Fruit fly (Drosophila melanogaster): Measurements from ENCODE around the gene CG17271.

CG17271 gene

DNA sequence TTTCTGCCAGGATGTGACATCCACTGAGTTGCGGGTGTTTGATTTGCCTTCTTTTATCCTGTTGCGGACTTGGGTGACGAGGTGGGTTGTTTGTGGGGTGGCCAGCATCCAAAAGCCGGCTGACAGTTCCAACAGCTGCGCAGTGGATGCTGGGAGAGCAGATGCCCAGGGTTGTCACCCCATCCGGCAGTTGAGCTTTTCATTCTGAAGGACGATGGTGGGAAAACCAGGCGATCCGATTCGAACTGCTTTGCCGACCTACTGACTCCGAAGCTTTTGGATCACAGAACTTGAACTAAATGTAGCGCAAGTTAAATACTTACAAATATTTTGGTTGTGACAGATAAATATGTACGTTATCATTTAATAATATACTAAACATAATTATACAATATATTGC is 44.6 kb upstream of the CG17271 start, which contains the start of gene KaiR1D:
Gene KaiR1D (minus strand): TSS at position 28 of the 400 bp plus-strand sequence.
- TF ChIP-seq sage (GFP tag; optimal IDR thresholded peaks at IDR 0.05) (no peak), Myc (optimal IDR thresholded peaks at IDR 0.05) (no peak), usp (GFP tag; optimal IDR thresholded peaks at IDR 0.05) (no peak), woc (GFP tag; optimal IDR thresholded peaks at IDR 0.05) (no peak), dmrt93B (GFP tag; optimal IDR thresholded peaks at IDR 0.05) (no peak), Hr83 (GFP tag; optimal IDR thresholded peaks at IDR 0.05; ENCODE audit: poor library complexity, severe bottlenecking) (no peak), foxo (GFP tag; optimal IDR thresholded peaks at IDR 0.05) (no peak), Abd-B (GFP tag; optimal IDR thresholded peaks at IDR 0.05) (no peak), h (GFP tag; optimal IDR thresholded peaks at IDR 0.05) (no peak), sv (GFP tag; optimal IDR thresholded peaks at IDR 0.05) (no peak), tai (GFP tag; optimal IDR thresholded peaks at IDR 0.05) (no peak), N (GFP tag; optimal IDR thresholded peaks at IDR 0.05) (no peak), Sp1 (GFP tag; optimal IDR thresholded peaks at IDR 0.05) (no peak)

DNA sequence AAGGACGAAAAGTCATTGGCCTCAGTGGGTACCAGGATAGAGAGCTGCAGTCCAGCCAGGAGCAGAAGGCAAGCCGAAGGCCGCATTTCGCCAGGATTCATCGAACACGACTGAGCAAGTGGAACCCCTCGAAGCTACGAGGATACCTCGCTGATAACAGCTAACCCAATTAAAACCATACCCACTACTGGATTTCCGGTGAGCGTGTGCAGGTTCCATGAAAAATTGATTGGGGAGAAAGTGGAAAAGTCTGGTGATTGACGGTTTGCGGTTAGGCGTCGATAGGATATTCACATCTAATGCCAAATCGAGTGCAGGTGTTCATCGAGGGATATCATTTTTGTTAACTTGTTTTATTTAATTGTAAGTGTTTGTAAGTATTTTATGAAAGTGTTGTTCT is 38.2 kb upstream of the CG17271 start, which contains the start of gene Ir93a:
Gene Ir93a (minus strand): TSS at position 101 of the 400 bp plus-strand sequence.
- no peak for TF ChIP-seq br (GFP tag; optimal IDR thresholded peaks at IDR 0.05)
- no peak for TF ChIP-seq woc (GFP tag; optimal IDR thresholded peaks at IDR 0.05)
- no peak for TF ChIP-seq pan (optimal IDR thresholded peaks at IDR 0.05)
- no peak for TF ChIP-seq HLH106 (tag; optimal IDR thresholded peaks at IDR 0.05)
- TF ChIP-seq Sp1 (GFP tag; optimal IDR thresholded peaks at IDR 0.05) = no peak
- no peak for TF ChIP-seq Rel (GFP tag; optimal IDR thresholded peaks at IDR 0.05)
- TF ChIP-seq Rel (tag; optimal IDR thresholded peaks at IDR 0.05) = no peak
- no peak for TF ChIP-seq Hr78 (GFP tag; optimal IDR thresholded peaks at IDR 0.05)
- no peak for TF ChIP-seq CG32264 (GFP tag; optimal IDR thresholded peaks at IDR 0.05)
- no peak for TF ChIP-seq Dif (GFP tag; optimal IDR thresholded peaks at IDR 0.05; ENCODE audit: partially characterized antibody)
- TF ChIP-seq CG9705 (GFP tag; optimal IDR thresholded peaks at IDR 0.05) = no peak
- no peak for TF ChIP-seq OdsH (GFP tag; optimal IDR thresholded peaks at IDR 0.05)
- TF ChIP-seq ey (GFP tag; optimal IDR thresholded peaks at IDR 0.05) = no peak
- no peak for TF ChIP-seq fru (GFP tag; optimal IDR thresholded peaks at IDR 0.05)
- TF ChIP-seq jim (GFP tag; optimal IDR thresholded peaks at IDR 0.05) = no peak

DNA sequence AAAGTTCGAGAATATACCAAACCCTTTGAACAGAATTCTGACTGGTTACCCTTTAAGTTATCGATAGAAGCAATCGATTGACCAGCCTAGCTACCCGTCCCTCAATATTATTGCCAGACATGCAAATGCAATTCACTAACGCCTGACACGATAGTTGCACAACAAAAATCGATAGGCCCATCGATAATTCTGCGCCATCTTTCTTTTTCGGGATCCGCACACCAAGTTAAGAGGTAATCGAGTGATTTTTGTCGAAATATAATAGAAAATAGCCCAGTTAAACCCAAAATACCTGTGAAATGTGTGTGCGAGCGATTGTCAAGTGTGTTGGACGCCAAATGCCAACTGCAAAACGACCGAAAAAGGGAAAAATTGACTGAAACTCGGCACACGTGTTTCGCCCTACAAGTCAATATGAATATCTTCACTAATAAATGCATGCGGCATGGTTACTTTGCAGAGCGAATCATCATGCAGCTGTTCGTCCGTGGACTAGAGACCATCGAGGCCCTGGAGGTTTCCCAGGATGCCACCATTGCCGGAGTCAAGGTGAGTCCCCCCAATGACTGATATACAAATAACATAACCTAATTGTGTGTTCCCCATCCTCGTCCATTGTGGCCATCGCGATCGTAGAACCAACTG is 28.9 kb upstream of the CG17271 start, which contains the start of gene RpS30:
Gene RpS30 (plus strand): TSS at position 122 of the 645 bp plus-strand sequence.
- peak; percentile 5 for TF ChIP-seq psq (GFP tag; optimal IDR thresholded peaks at IDR 0.05)
- no peak for TF ChIP-seq Dif (GFP tag; optimal IDR thresholded peaks at IDR 0.05; ENCODE audit: partially characterized antibody)
- TF ChIP-seq Mio (GFP tag; optimal IDR thresholded peaks at IDR 0.05) = no peak
- TF ChIP-seq br (GFP tag; optimal IDR thresholded peaks at IDR 0.05) = no peak
- TF ChIP-seq Hr78 (GFP tag; optimal IDR thresholded peaks at IDR 0.05) = no peak
- TF ChIP-seq fru (GFP tag; optimal IDR thresholded peaks at IDR 0.05) = peak; percentile 26
- TF ChIP-seq Sp1 (GFP tag; optimal IDR thresholded peaks at IDR 0.05) = no peak
- TF ChIP-seq Abd-B (GFP tag; optimal IDR thresholded peaks at IDR 0.05) = no peak
- peak; percentile 49 for TF ChIP-seq h (GFP tag; optimal IDR thresholded peaks at IDR 0.05)
- no peak for TF ChIP-seq foxo (GFP tag; optimal IDR thresholded peaks at IDR 0.05)
- no peak for TF ChIP-seq Dfd (GFP tag; optimal IDR thresholded peaks at IDR 0.05)
- peak; percentile 56 for TF ChIP-seq brk (GFP tag; optimal IDR thresholded peaks at IDR 0.05)
- no peak for TF ChIP-seq dl (GFP tag; optimal IDR thresholded peaks at IDR 0.05; ENCODE audit: insufficient read depth in 1 of 2, partially characterized antibody in 2 of 2)
- TF ChIP-seq woc (GFP tag; optimal IDR thresholded peaks at IDR 0.05) = no peak
- no peak for TF ChIP-seq jim (GFP tag; optimal IDR thresholded peaks at IDR 0.05)
- TF ChIP-seq Myc (optimal IDR thresholded peaks at IDR 0.05) = peak; percentile 54
- peak; percentile 6 for TF ChIP-seq ey (GFP tag; optimal IDR thresholded peaks at IDR 0.05)
- TF ChIP-seq CG32264 (GFP tag; optimal IDR thresholded peaks at IDR 0.05) = no peak
- no peak for TF ChIP-seq tai (GFP tag; optimal IDR thresholded peaks at IDR 0.05)
- TF ChIP-seq Vsx2 (GFP tag; optimal IDR thresholded peaks at IDR 0.05; ENCODE audit: partially characterized antibody) = no peak
- TF ChIP-seq usp (GFP tag; optimal IDR thresholded peaks at IDR 0.05) = no peak
- no peak for TF ChIP-seq OdsH (GFP tag; optimal IDR thresholded peaks at IDR 0.05)
- peak; percentile 40 for TF ChIP-seq HLH106 (tag; optimal IDR thresholded peaks at IDR 0.05)
- peak; percentile 79 for TF ChIP-seq Hr83 (GFP tag; optimal IDR thresholded peaks at IDR 0.05; ENCODE audit: poor library complexity, severe bottlenecking)
- TF ChIP-seq Hnf4 (GFP tag; optimal IDR thresholded peaks at IDR 0.05) = peak; percentile 65
- TF ChIP-seq N (GFP tag; optimal IDR thresholded peaks at IDR 0.05) = no peak
- peak; percentile 12 for TF ChIP-seq Jra (GFP tag; optimal IDR thresholded peaks at IDR 0.05)
- TF ChIP-seq rgr (GFP tag; optimal IDR thresholded peaks at IDR 0.05) = no peak
- TF ChIP-seq pan (optimal IDR thresholded peaks at IDR 0.05) = no peak
- TF ChIP-seq CrebA (GFP tag; optimal IDR thresholded peaks at IDR 0.05; ENCODE audit: borderline replicate concordance) = peak; percentile 13
- TF ChIP-seq Rel (GFP tag; optimal IDR thresholded peaks at IDR 0.05) = no peak
- peak; percentile 12 for TF ChIP-seq Rel (tag; optimal IDR thresholded peaks at IDR 0.05)
- TF ChIP-seq dsf (GFP tag; optimal IDR thresholded peaks at IDR 0.05; ENCODE audit: borderline replicate concordance) = no peak
- peak; percentile 2 for TF ChIP-seq dmrt93B (GFP tag; optimal IDR thresholded peaks at IDR 0.05)
- TF ChIP-seq CG9705 (GFP tag; optimal IDR thresholded peaks at IDR 0.05) = peak; percentile 24
- TF ChIP-seq GATAd (GFP tag; optimal IDR thresholded peaks at IDR 0.05) = no peak
- no peak for TF ChIP-seq sage (GFP tag; optimal IDR thresholded peaks at IDR 0.05)
- no peak for TF ChIP-seq sv (GFP tag; optimal IDR thresholded peaks at IDR 0.05)
- no peak for TF ChIP-seq lola (GFP tag; optimal IDR thresholded peaks at IDR 0.05)

Measured in whole organism, wandering third instar larva.